Worm (Caenorhabditis elegans): ENCODE data around the gene srj-53.

Gene srj-53

DNA sequence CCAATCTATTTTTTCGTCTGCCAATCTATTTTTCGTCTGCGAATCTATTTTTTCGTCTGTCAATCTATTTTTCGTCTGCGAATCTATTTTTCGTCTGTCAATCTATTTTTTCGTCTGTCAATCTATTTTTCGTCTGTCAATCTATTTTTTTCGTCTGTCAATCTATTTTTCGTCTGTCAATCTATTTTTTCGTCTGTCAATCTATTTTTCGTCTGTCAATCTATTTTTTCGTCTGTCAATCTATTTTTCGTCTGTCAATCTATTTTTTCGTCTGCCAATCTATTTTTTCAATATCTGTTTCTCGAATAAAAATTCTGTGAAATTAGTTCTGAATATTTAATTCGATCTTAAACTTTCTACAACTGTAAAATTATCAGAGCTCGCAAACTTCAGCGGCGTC, 36.4 kb downstream of the srj-53 start:
- TF ChIP-seq tbx-11 (GFP tag; IDR thresholded peaks at IDR 0.05), result peak; percentile 45; the same call in 1 of the 2 replicates
- peak; percentile 75 for TF ChIP-seq tbx-37 (GFP tag; conservative IDR thresholded peaks at IDR 0.05)

DNA sequence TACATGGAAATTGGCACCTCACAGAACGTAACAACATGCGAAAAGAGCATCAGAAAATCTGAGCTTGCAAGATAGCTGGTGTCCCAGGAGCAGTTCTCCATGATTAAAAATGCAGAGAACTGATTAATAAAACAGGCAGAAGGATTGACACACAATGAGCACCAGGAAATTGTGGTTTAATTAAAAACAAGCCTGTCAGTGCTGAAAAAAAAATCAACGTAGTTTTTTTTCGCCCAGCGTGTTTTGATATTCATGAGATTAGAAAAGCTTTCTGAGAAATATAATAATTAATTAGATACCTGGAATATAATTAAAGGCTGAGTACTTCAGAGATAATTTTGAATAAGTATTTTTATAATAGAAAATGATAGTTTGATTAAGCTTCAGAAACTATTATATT, 36.8 kb downstream of the srj-53 start, which contains the start of gene srh-246:
TSS of gene srh-246 (minus strand) at position 101 of the 400 bp plus-strand sequence.
- TF ChIP-seq tbx-37 (GFP tag; conservative IDR thresholded peaks at IDR 0.05), result no peak
- TF ChIP-seq hmbx-1 (tag; optimal IDR thresholded peaks at IDR 0.05), result no peak
- no peak for TF ChIP-seq tra-4 (tag; optimal IDR thresholded peaks at IDR 0.05)
- TF ChIP-seq hnd-1 (tag; optimal IDR thresholded peaks at IDR 0.05), result no peak
- TF ChIP-seq F13C5.2 (tag; optimal IDR thresholded peaks at IDR 0.05), result no peak
- no peak for TF ChIP-seq ceh-13 (GFP tag; optimal IDR thresholded peaks at IDR 0.05)
- no peak for TF ChIP-seq flt-1 (GFP tag; IDR thresholded peaks at IDR 0.05)
- TF ChIP-seq hmg-4 (GFP tag; optimal IDR thresholded peaks at IDR 0.05), result no peak
- TF ChIP-seq pes-1 (GFP tag; IDR thresholded peaks at IDR 0.05), result no peak
- no peak for TF ChIP-seq B0310.2 (tag; optimal IDR thresholded peaks at IDR 0.05)

DNA sequence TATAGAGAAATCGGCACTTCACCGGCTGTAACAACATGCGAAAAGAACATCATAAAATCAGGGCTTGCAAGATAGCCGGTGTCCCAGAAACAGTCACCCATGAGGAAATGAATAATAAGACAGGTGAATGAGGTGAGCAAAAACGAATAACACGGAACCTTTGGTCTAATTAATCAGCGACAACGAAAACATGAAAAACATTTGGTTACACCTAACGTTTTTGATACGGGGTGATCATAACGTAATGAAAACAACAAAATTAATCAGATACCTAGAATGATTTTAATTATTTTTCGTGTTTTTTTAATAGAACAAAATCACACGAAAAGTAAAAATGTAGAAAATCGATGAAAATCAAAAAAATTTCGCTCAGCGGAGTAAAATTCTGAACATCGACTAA, 38.7 kb downstream of the srj-53 start, which contains the start of gene srh-245:
TSS of gene srh-245 (minus strand) at position 101 of the 400 bp plus-strand sequence.
- TF ChIP-seq hmbx-1 (tag; optimal IDR thresholded peaks at IDR 0.05), result no peak
- TF ChIP-seq aly-1 (tag; optimal IDR thresholded peaks at IDR 0.05), result no peak

DNA sequence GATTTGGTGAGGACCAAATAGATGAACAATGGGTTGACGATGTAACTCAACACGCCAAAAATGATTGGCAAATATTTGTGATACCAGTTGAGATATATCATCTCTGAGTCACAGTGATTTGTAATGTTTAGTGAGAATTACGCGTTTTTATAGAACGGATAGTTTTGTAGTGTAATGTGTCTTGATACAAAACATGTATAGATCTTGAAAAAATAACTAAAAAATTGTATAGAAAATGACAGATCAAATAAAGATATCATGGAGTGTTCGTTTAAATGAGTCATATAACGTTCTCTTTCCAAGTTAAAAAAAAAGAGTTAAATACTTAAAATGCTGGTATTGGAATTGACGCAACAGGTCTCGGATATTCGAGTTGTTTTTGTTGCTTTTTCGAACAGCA, 40.1 kb downstream of the srj-53 start, which contains the start of gene srj-6:
TSS of gene srj-6 (minus strand) at position 101 of the 400 bp plus-strand sequence.
- no peak for TF ChIP-seq ama-1 (optimal IDR thresholded peaks at IDR 0.05)
- TF ChIP-seq scrt-1 (GFP tag; IDR thresholded peaks at IDR 0.05), result no peak
- TF ChIP-seq ceh-36 (tag; optimal IDR thresholded peaks at IDR 0.05), result no peak
- TF ChIP-seq B0310.2 (tag; optimal IDR thresholded peaks at IDR 0.05), result no peak
- TF ChIP-seq sea-1 (GFP tag; conservative IDR thresholded peaks at IDR 0.05), result no peak
- TF ChIP-seq tbx-37 (GFP tag; conservative IDR thresholded peaks at IDR 0.05), result no peak
- no peak for TF ChIP-seq flt-1 (GFP tag; IDR thresholded peaks at IDR 0.05)
- TF ChIP-seq ceh-13 (GFP tag; optimal IDR thresholded peaks at IDR 0.05), result no peak

DNA sequence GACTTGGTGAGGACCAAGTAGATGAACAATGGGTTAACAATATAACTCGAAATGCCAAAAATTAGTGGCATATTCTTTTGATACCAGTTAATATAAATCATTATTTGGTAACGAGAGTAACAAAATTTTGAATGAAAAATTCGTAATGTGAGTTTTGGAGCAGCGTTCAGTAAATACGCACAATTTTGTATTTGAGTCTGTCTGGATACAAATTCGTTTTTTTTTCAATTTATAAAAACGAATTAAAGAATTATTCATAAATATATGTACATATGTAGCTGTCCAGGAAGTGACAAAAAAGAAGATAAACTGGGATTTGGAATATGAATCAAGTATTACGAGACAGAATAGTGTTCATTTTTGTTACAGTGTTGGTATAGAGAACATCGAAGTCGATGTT, 41.6 kb downstream of the srj-53 start, which contains the start of gene srj-5:
TSS of gene srj-5 (minus strand) at position 101 of the 400 bp plus-strand sequence.
- TF ChIP-seq sea-1 (GFP tag; conservative IDR thresholded peaks at IDR 0.05), result no peak
- TF ChIP-seq hnd-1 (tag; optimal IDR thresholded peaks at IDR 0.05), result no peak
- TF ChIP-seq ama-1 (optimal IDR thresholded peaks at IDR 0.05), result no peak
- no peak for TF ChIP-seq ets-7 (tag; optimal IDR thresholded peaks at IDR 0.05)
- no peak for TF ChIP-seq hmg-4 (GFP tag; optimal IDR thresholded peaks at IDR 0.05)
- TF ChIP-seq pes-1 (GFP tag; IDR thresholded peaks at IDR 0.05), result no peak
- TF ChIP-seq F13C5.2 (tag; optimal IDR thresholded peaks at IDR 0.05), result no peak
- no peak for TF ChIP-seq tbx-37 (GFP tag; conservative IDR thresholded peaks at IDR 0.05)
- no peak for TF ChIP-seq hmbx-1 (tag; optimal IDR thresholded peaks at IDR 0.05)

DNA sequence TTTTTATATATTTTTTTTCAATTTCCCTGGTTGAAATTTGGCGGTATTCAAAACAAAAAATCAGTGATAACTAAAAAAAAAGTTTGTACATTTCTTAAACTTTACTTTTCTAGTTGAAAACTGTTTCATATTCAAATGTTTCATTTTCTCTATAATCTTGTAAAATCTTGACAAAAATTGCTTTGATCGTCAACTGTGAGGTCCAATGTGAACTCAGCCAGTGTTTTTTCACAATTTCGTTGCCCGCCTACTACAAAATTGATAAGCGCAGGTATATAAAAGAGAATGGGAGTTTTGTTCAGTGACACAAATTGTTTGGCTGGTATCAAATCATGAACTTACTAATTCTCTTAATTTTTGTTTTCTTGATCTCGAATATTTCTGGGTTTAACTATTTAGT, 47.6 kb downstream of the srj-53 start, which contains the start of gene ugt-42:
TSS of gene ugt-42 (plus strand) at position 301 of the 400 bp plus-strand sequence.
- TF ChIP-seq sea-1 (GFP tag; conservative IDR thresholded peaks at IDR 0.05) (no peak), ceh-36 (tag; optimal IDR thresholded peaks at IDR 0.05) (no peak), ceh-13 (GFP tag; optimal IDR thresholded peaks at IDR 0.05) (no peak)

DNA sequence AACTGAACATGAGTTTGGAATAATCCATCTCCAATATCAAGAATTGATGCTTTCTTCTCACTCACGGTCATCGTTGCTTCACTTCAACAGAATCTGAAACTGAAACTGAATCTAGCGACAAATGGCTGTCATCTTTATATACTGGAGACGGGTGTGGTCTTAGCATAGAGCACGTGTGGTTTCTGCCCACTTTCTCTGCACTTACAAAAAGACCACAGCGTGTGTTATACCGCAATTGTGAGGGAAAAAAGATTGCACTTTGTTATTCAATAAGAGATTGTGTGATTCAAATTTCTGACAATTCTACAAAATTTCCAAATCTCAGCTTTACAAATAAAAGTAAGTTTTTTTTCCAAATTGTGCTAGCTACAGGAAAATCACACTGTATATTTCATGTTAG, 48.4 kb downstream of the srj-53 start, which contains the start of gene F48G7.12:
TSS of gene F48G7.12 (minus strand) at position 101 of the 400 bp plus-strand sequence.
- TF ChIP-seq tra-4 (tag; optimal IDR thresholded peaks at IDR 0.05) (no peak), pes-1 (GFP tag; IDR thresholded peaks at IDR 0.05) (no peak), aly-1 (tag; optimal IDR thresholded peaks at IDR 0.05) (no peak), sea-1 (GFP tag; conservative IDR thresholded peaks at IDR 0.05) (no peak), ceh-13 (GFP tag; optimal IDR thresholded peaks at IDR 0.05) (no peak), ceh-36 (tag; optimal IDR thresholded peaks at IDR 0.05) (no peak), B0310.2 (tag; optimal IDR thresholded peaks at IDR 0.05) (no peak), ets-7 (tag; optimal IDR thresholded peaks at IDR 0.05) (no peak), hnd-1 (tag; optimal IDR thresholded peaks at IDR 0.05) (no peak), flt-1 (GFP tag; IDR thresholded peaks at IDR 0.05) (no peak), scrt-1 (GFP tag; IDR thresholded peaks at IDR 0.05) (no peak), ama-1 (optimal IDR thresholded peaks at IDR 0.05) (no peak), tbx-37 (GFP tag; conservative IDR thresholded peaks at IDR 0.05) (no peak), F13C5.2 (tag; optimal IDR thresholded peaks at IDR 0.05) (no peak), tbx-11 (GFP tag; IDR thresholded peaks at IDR 0.05) (no peak)
